Fruit fly (Drosophila melanogaster): Measurements from ENCODE around the gene tin.

tin gene

dm6 chr3R:21376859-21377607 lies 1.7 kb upstream of the tin start (continued):
- TF ChIP-seq hkb (optimal IDR thresholded peaks at IDR 0.05) (no peak), hkb (GFP tag; IDR thresholded peaks at IDR 0.05) (no peak), Xbp1 (GFP tag; optimal IDR thresholded peaks at IDR 0.05) (peak; percentile 8), E2f2 (GFP tag; IDR thresholded peaks at IDR 0.05) (peak; percentile 43), tx (GFP tag; optimal IDR thresholded peaks at IDR 0.05) (no peak), vnd (GFP tag; IDR thresholded peaks at IDR 0.05; ENCODE audit: partially characterized antibody) (peak; percentile 82), ara (GFP tag; IDR thresholded peaks at IDR 0.05) (no peak), CG16779 (GFP tag; IDR thresholded peaks at IDR 0.05) (no peak), zen (tag; optimal IDR thresholded peaks at IDR 0.05) (peak; percentile 0), CG7357 (GFP tag; IDR thresholded peaks at IDR 0.05) (no peak), Abd-B (GFP tag; optimal IDR thresholded peaks at IDR 0.05) (no peak), CG15269 (tag; optimal IDR thresholded peaks at IDR 0.05) (no peak), Drgx (GFP tag; IDR thresholded peaks at IDR 0.05) (no peak), zfh2 (GFP tag; optimal IDR thresholded peaks at IDR 0.05) (no peak), Med (GFP tag) (peak; percentile 81), CG7271 (tag; optimal IDR thresholded peaks at IDR 0.05) (peak; percentile 31), pzg (GFP tag; optimal IDR thresholded peaks at IDR 0.05) (peak; percentile 67), CG18764 (GFP tag; optimal IDR thresholded peaks at IDR 0.05) (no peak), Dp (GFP tag; optimal IDR thresholded peaks at IDR 0.05) (peak; percentile 47), CG6175 (GFP tag; IDR thresholded peaks at IDR 0.05) (no peak), lbe (GFP tag; optimal IDR thresholded peaks at IDR 0.05) (peak; percentile 64), Meics (GFP tag; optimal IDR thresholded peaks at IDR 0.05) (peak; percentile 27), CG7372 (GFP tag; IDR thresholded peaks at IDR 0.05) (no peak), Hmr (GFP tag; optimal IDR thresholded peaks at IDR 0.05) (no peak), nau (GFP tag; optimal IDR thresholded peaks at IDR 0.05) (no peak), NfI (GFP tag; optimal IDR thresholded peaks at IDR 0.05) (no peak), ap (GFP tag; IDR thresholded peaks at IDR 0.05) (no peak), p53 (GFP tag; optimal IDR thresholded peaks at IDR 0.05) (no peak), unc-4 (GFP tag; IDR thresholded peaks at IDR 0.05; ENCODE audit: partially characterized antibody) (peak; percentile 89), run (tag; optimal IDR thresholded peaks at IDR 0.05) (no peak), Fer1 (GFP tag; optimal IDR thresholded peaks at IDR 0.05) (peak; percentile 13), amos (GFP tag; IDR thresholded peaks at IDR 0.05; ENCODE audit: partially characterized antibody) (peak; percentile 90), zfh1 (GFP tag; IDR thresholded peaks at IDR 0.05) (0 out of 3 replicates have a peak, but pooled peaks have one; percentile 5), CG6272 (GFP tag; IDR thresholded peaks at IDR 0.05) (no peak), esg (GFP tag; conservative IDR thresholded peaks at IDR 0.05) (no peak), tll (GFP tag; optimal IDR thresholded peaks at IDR 0.05) (no peak), gt (GFP tag; IDR thresholded peaks at IDR 0.05) (no peak), ems (GFP tag; optimal IDR thresholded peaks at IDR 0.05) (no peak), CG10267 (tag; optimal IDR thresholded peaks at IDR 0.05) (peak; percentile 51), CG1647 (GFP tag; optimal IDR thresholded peaks at IDR 0.05) (no peak), CG1792 (GFP tag; optimal IDR thresholded peaks at IDR 0.05) (no peak), CG5953 (GFP tag; IDR thresholded peaks at IDR 0.05) (no peak), dm (GFP tag; optimal IDR thresholded peaks at IDR 0.05) (peak; percentile 1), CG18619 (GFP tag; optimal IDR thresholded peaks at IDR 0.05) (no peak), stc (GFP tag; IDR thresholded peaks at IDR 0.05) (no peak), dimm (GFP tag; IDR thresholded peaks at IDR 0.05) (no peak), CG2678 (tag; optimal IDR thresholded peaks at IDR 0.05) (peak; percentile 9), CG42726 (GFP tag; IDR thresholded peaks at IDR 0.05; ENCODE audit: partially characterized antibody) (peak; percentile 69; the same call in 1 of the 2 replicates), CG12391 (tag; optimal IDR thresholded peaks at IDR 0.05) (peak; percentile 59), HmgZ (tag; optimal IDR thresholded peaks at IDR 0.05) (peak; percentile 38)

All from whole organism, embryonic.